Fruit fly (Drosophila melanogaster): Measurements from ENCODE around the gene ergic53.
A peak's percentile ranks its signal among the peaks of the same experiment; 100 is the strongest.

The ergic53 gene

DNA sequence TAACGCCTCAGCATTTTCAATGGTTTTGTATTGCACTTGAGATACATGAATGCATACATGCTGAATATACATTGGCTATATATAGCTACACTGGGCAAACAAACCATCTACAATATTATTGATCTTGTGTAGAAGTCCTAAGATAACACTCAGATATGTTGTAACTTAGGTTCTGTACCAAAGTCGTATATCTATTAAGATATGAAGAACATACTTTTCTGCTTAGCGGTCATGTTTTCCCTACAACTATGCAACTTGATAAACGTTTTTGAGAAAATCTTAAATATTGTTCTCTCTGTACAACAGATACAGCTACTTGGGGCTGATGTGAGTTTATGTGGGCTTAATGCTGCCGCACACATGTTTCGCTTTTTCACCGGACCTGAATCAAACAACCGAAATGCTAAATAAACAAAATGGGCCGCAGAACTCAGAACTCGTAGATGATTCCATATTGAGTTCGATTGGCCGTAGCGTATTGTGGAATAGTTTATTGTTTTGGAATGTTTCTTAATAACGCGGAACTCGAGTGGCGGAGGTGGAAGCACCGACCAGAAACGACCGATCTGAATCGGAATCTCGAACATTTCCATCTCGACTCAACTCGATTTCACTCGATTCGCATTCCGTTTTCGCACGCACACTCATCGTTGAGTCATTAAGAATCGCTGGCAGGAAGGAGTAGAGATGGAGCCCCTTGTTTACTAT lies 14.6 kb downstream of the ergic53 start (continued):
- TF ChIP-seq CG6254 (GFP tag; optimal IDR thresholded peaks at IDR 0.05) (peak; percentile 53), sima (GFP tag; optimal IDR thresholded peaks at IDR 0.05) (no peak), CG8290 (GFP tag; optimal IDR thresholded peaks at IDR 0.05) (peak; percentile 18), CG8290 (tag; optimal IDR thresholded peaks at IDR 0.05) (peak in 1 of 2 experiments; percentile 37), CG9609 (GFP tag; optimal IDR thresholded peaks at IDR 0.05) (peak; percentile 40), sim (GFP tag; IDR thresholded peaks at IDR 0.05) (peak; percentile 37; the same call in 1 of the 2 replicates), CTCF (GFP tag; optimal IDR thresholded peaks at IDR 0.05) (no peak), ind (GFP tag; optimal IDR thresholded peaks at IDR 0.05) (peak; percentile 8), Rfx (GFP tag; IDR thresholded peaks at IDR 0.05) (peak; percentile 55; the same call in 1 of the 2 replicates), CG43689 (GFP tag; IDR thresholded peaks at IDR 0.05) (no peak), kni (GFP tag; optimal IDR thresholded peaks at IDR 0.05) (peak; percentile 6), CG1602 (GFP tag; optimal IDR thresholded peaks at IDR 0.05) (peak; percentile 37), trem (tag; optimal IDR thresholded peaks at IDR 0.05) (peak; percentile 53), Bdp1 (GFP tag; optimal IDR thresholded peaks at IDR 0.05) (no peak), CG15601 (tag; optimal IDR thresholded peaks at IDR 0.05) (peak; percentile 71), CG9817 (tag; optimal IDR thresholded peaks at IDR 0.05) (peak; percentile 25), CHES-1-like (GFP tag; optimal IDR thresholded peaks at IDR 0.05) (peak; percentile 20), Oli (tag; optimal IDR thresholded peaks at IDR 0.05) (peak; percentile 59), TFAM (GFP tag; optimal IDR thresholded peaks at IDR 0.05) (no peak), CG31441 (GFP tag; IDR thresholded peaks at IDR 0.05) (peak; percentile 80), kah (GFP tag; optimal IDR thresholded peaks at IDR 0.05) (peak; percentile 61), Gug (GFP tag; IDR thresholded peaks at IDR 0.05) (no peak), Ptx1 (GFP tag; IDR thresholded peaks at IDR 0.05) (peak; percentile 62), Doc2 (GFP tag; IDR thresholded peaks at IDR 0.05) (no peak), prd (optimal IDR thresholded peaks at IDR 0.05) (no peak), prd (GFP tag; IDR thresholded peaks at IDR 0.05) (peak; percentile 62), CG32767 (GFP tag; IDR thresholded peaks at IDR 0.05) (peak; percentile 65), Adf1 (GFP tag; IDR thresholded peaks at IDR 0.05) (no peak), Med (GFP tag) (peak; percentile 93), knrl (GFP tag; IDR thresholded peaks at IDR 0.05; ENCODE audit: partially characterized antibody) (no peak), CG34376 (GFP tag; optimal IDR thresholded peaks at IDR 0.05) (no peak), CG17829 (tag; optimal IDR thresholded peaks at IDR 0.05) (peak; percentile 67), twi (tag; optimal IDR thresholded peaks at IDR 0.05) (peak; percentile 93), CG4360 (GFP tag; IDR thresholded peaks at IDR 0.05) (peak; percentile 10; the same call in 1 of the 2 replicates), run (tag; optimal IDR thresholded peaks at IDR 0.05) (peak; percentile 39), CG18599 (GFP tag; optimal IDR thresholded peaks at IDR 0.05) (peak; percentile 61), CG9797 (GFP tag; optimal IDR thresholded peaks at IDR 0.05) (no peak), D19A (tag; optimal IDR thresholded peaks at IDR 0.05) (peak; percentile 56), CG31388 (GFP tag; optimal IDR thresholded peaks at IDR 0.05) (no peak), MTF-1 (GFP tag; optimal IDR thresholded peaks at IDR 0.05; ENCODE audit: borderline replicate concordance) (no peak), CG18619 (GFP tag; optimal IDR thresholded peaks at IDR 0.05) (peak; percentile 24), zen2 (GFP tag; IDR thresholded peaks at IDR 0.05; ENCODE audit: partially characterized antibody) (no peak), CG8478 (optimal IDR thresholded peaks at IDR 0.05) (no peak), h (optimal IDR thresholded peaks at IDR 0.05) (no peak), CG30431 (GFP tag; optimal IDR thresholded peaks at IDR 0.05) (no peak), CG6654 (GFP tag; optimal IDR thresholded peaks at IDR 0.05) (no peak), nom (GFP tag; optimal IDR thresholded peaks at IDR 0.05) (no peak), CG5245 (GFP tag; optimal IDR thresholded peaks at IDR 0.05) (peak; percentile 14), CG14050 (GFP tag; IDR thresholded peaks at IDR 0.05) (0 out of 3 replicates have a peak, but pooled peaks have one; percentile 15), chn (GFP tag; optimal IDR thresholded peaks at IDR 0.05) (peak; percentile 22), H15 (GFP tag; IDR thresholded peaks at IDR 0.05) (0 out of 3 replicates have a peak, but pooled peaks have one; percentile 18), Aef1 (GFP tag; IDR thresholded peaks at IDR 0.05) (no peak)

Data from whole organism, embryonic.